Fruit fly (Drosophila melanogaster) whole organism, embryonic: Measurements from ENCODE around the gene CG33784.

Experiments
- ATbp ChIP-seq: fragments of 200-800 bp; sonication (Bioruptor generic); optimal IDR thresholded peaks from 2 replicates; lab custom pipeline; 2017; ENCODE audit warnings: missing biosample characterization, mild to moderate bottlenecking, missing genetic modification characterization, missing genetic modification reagents
- Atf6 ChIP-seq: fragments of 200-800 bp; sonication (Bioruptor generic); IDR thresholded peaks from 2 replicates; pipeline ENCODE4 v1.3.6; 2022; ENCODE audit warnings: missing biosample characterization, missing genetic modification characterization
- CG10654 ChIP-seq: fragments of 200-800 bp; sonication (Bioruptor generic); optimal IDR thresholded peaks from 2 replicates; lab custom pipeline; 2016; ENCODE audit warnings: missing biosample characterization, missing genetic modification characterization
- CG11696 ChIP-seq: fragments of 200-800 bp; sonication (Bioruptor generic); IDR thresholded peaks from 2 replicates; pipeline ENCODE4 v1.3.6; 2022; ENCODE audit warnings: missing biosample characterization, missing genetic modification characterization
- CG12299 ChIP-seq: fragments of 200-800 bp; sonication (Bioruptor generic); optimal IDR thresholded peaks from 2 replicates; lab custom pipeline; 2018; ENCODE audit warnings: missing biosample characterization, mild to moderate bottlenecking, missing genetic modification characterization
- CG1602 ChIP-seq: fragments of 200-800 bp; sonication (Bioruptor generic); optimal IDR thresholded peaks from 3 replicates; lab custom pipeline; 2016; ENCODE audit warnings: missing biosample characterization, missing genetic modification characterization
- CG1647 ChIP-seq: fragments of 200-800 bp; sonication (Bioruptor generic); optimal IDR thresholded peaks from 3 replicates; lab custom pipeline; 2016; ENCODE audit warnings: missing biosample characterization, missing genetic modification characterization
- CG17912 ChIP-seq: fragments of 200-800 bp; sonication (Bioruptor generic); optimal IDR thresholded peaks from 2 replicates; lab custom pipeline; 2018; ENCODE audit warnings: missing biosample characterization, mild to moderate bottlenecking, missing genetic modification characterization
- CG18599 ChIP-seq: fragments of 200-800 bp; sonication (Bioruptor generic); optimal IDR thresholded peaks from 3 replicates; lab custom pipeline; 2017; ENCODE audit warnings: missing biosample characterization, missing genetic modification characterization, mild to moderate bottlenecking, moderate library complexity, missing genetic modification reagents
- CG2678 ChIP-seq: fragments of 200-800 bp; sonication (Bioruptor generic); optimal IDR thresholded peaks from 3 replicates; lab custom pipeline; 2019; ENCODE audit warnings: missing biosample characterization, mild to moderate bottlenecking, missing genetic modification characterization, moderate library complexity
- CG3281 ChIP-seq: fragments of 200-800 bp; sonication (Bioruptor generic); optimal IDR thresholded peaks from 3 replicates; lab custom pipeline; 2017; ENCODE audit warnings: missing biosample characterization, mild to moderate bottlenecking, missing genetic modification characterization
- CG34376 ChIP-seq: fragments of 200-800 bp; sonication (Bioruptor generic); optimal IDR thresholded peaks from 2 replicates; lab custom pipeline; 2018; ENCODE audit warnings: missing biosample characterization, mild to moderate bottlenecking, missing genetic modification characterization
- CG3838 ChIP-seq: fragments of 200-800 bp; sonication (Bioruptor generic); optimal IDR thresholded peaks from 3 replicates; lab custom pipeline; 2016; ENCODE audit warnings: missing biosample characterization, missing genetic modification characterization
- CG4360 ChIP-seq: fragments of 200-800 bp; sonication (Bioruptor generic); IDR thresholded peaks from 2 replicates; pipeline ENCODE4 v1.3.6; 2022; ENCODE audit warnings: missing biosample characterization, missing genetic modification characterization
- CG6175 ChIP-seq: fragments of 200-800 bp; sonication (Bioruptor generic); IDR thresholded peaks from 3 replicates; pipeline ENCODE4 v1.3.6; 2022; ENCODE audit warnings: missing biosample characterization, missing genetic modification characterization
- CG7839 ChIP-seq: fragments of 200-800 bp; sonication (Bioruptor generic); optimal IDR thresholded peaks from 3 replicates; lab custom pipeline; 2018; ENCODE audit warnings: missing biosample characterization, mild to moderate bottlenecking, missing genetic modification characterization, moderate library complexity
- CG8290 ChIP-seq, 3 experiments: fragments of 200-800 bp; sonication (Bioruptor generic); optimal IDR thresholded peaks; 2 replicates each; lab custom pipeline; 2016 to 2019; ENCODE audit warnings: missing biosample characterization in 3 of 3, missing genetic modification characterization in 3 of 3, mild to moderate bottlenecking in 2 of 3, moderate library complexity in 1 of 3
- CTCF ChIP-seq: fragments of 200-800 bp; sonication (Bioruptor generic); optimal IDR thresholded peaks from 2 replicates; lab custom pipeline; 2017; ENCODE audit warnings: missing biosample characterization, mild to moderate bottlenecking, missing genetic modification characterization, moderate library complexity
- D19B ChIP-seq: fragments of 200-800 bp; sonication (Bioruptor generic); optimal IDR thresholded peaks from 2 replicates; lab custom pipeline; 2017; ENCODE audit warnings: missing biosample characterization, mild to moderate bottlenecking, missing genetic modification characterization
- Dbx ChIP-seq: fragments of 200-800 bp; sonication (Bioruptor generic); IDR thresholded peaks from 3 replicates; pipeline ENCODE4 v1.3.6; 2022; ENCODE audit warnings: missing biosample characterization, missing genetic modification characterization
- Dfd ChIP-seq, 2 experiments: fragments of >200 bp; optimal IDR thresholded peaks; 2 replicates each; lab custom pipeline; 2017; ENCODE audit warnings: missing biosample characterization in 2 of 2, missing genetic modification characterization in 2 of 2
- E2f1 ChIP-seq: fragments of 200-800 bp; sonication (Bioruptor generic); IDR thresholded peaks from 2 replicates; pipeline ENCODE4 v1.3.6; 2022; ENCODE audit warnings: missing biosample characterization, missing genetic modification characterization
- Fer1 ChIP-seq: fragments of 200-800 bp; sonication (Bioruptor generic); optimal IDR thresholded peaks from 2 replicates; lab custom pipeline; 2017; ENCODE audit warnings: missing biosample characterization, mild to moderate bottlenecking, missing genetic modification characterization
- GATAe ChIP-seq: fragments of 200-800 bp; sonication (Bioruptor generic); conservative IDR thresholded peaks from 2 replicates; pipeline ENCODE4 v1.3.6; 2022; ENCODE audit warnings: missing biosample characterization, missing genetic modification characterization
- Lhr ChIP-seq: fragments of 200-800 bp; sonication (Bioruptor generic); optimal IDR thresholded peaks from 3 replicates; lab custom pipeline; 2017; ENCODE audit warnings: mild to moderate bottlenecking, missing biosample characterization, missing genetic modification reagents, missing genetic modification characterization
- NC2β ChIP-seq: fragments of 200-800 bp; sonication (Bioruptor generic); optimal IDR thresholded peaks from 2 replicates; lab custom pipeline; 2016; ENCODE audit warnings: missing biosample characterization, missing genetic modification characterization
- Nf-YB ChIP-seq: fragments of 200-800 bp; sonication (Bioruptor generic); optimal IDR thresholded peaks from 3 replicates; lab custom pipeline; 2019; ENCODE audit warnings: missing biosample characterization, mild to moderate bottlenecking, missing genetic modification characterization, moderate library complexity
- Ravus ChIP-seq: fragments of 200-800 bp; sonication (Bioruptor generic); IDR thresholded peaks from 2 replicates; pipeline ENCODE4 v1.3.6; 2022; ENCODE audit warnings: missing biosample characterization, missing genetic modification characterization
- Rfx ChIP-seq: fragments of 200-800 bp; sonication (Bioruptor generic); IDR thresholded peaks from 2 replicates; pipeline ENCODE4 v1.3.6; 2022; ENCODE audit warnings: missing biosample characterization, missing genetic modification characterization
- Sin3A ChIP-seq: fragments of >200 bp; optimal IDR thresholded peaks from 2 replicates; lab custom pipeline; 2018
- Spps ChIP-seq: fragments of 200-800 bp; sonication (Bioruptor generic); optimal IDR thresholded peaks from 2 replicates; lab custom pipeline; 2018; ENCODE audit warnings: missing biosample characterization, mild to moderate bottlenecking, missing genetic modification characterization
- Ssrp ChIP-seq: fragments of 200-800 bp; sonication (Bioruptor generic); optimal IDR thresholded peaks from 2 replicates; lab custom pipeline; 2018; ENCODE audit warnings: missing biosample characterization, mild to moderate bottlenecking, missing genetic modification characterization, moderate library complexity
- Tbp ChIP-seq: fragments of >200 bp; optimal IDR thresholded peaks from 2 replicates; lab custom pipeline; 2018; ENCODE audit warnings: missing biosample characterization, missing genetic modification characterization
- Vsx1 ChIP-seq: fragments of 200-800 bp; sonication (Bioruptor generic); optimal IDR thresholded peaks from 2 replicates; lab custom pipeline; 2017; ENCODE audit warnings: missing biosample characterization, mild to moderate bottlenecking, missing genetic modification characterization, missing genetic modification reagents
- bcd ChIP-seq: fragments of 200-800 bp; sonication (Bioruptor generic); optimal IDR thresholded peaks from 2 replicates; lab custom pipeline; 2017; ENCODE audit warnings: missing biosample characterization, mild to moderate bottlenecking, missing genetic modification characterization
- cwo ChIP-seq: fragments of 200-800 bp; sonication (Bioruptor generic); optimal IDR thresholded peaks from 3 replicates; lab custom pipeline; 2017; ENCODE audit warnings: missing biosample characterization, missing genetic modification characterization, mild to moderate bottlenecking, moderate library complexity, missing genetic modification reagents
- dmrt11E ChIP-seq: fragments of 200-800 bp; sonication (Bioruptor generic); optimal IDR thresholded peaks from 3 replicates; lab custom pipeline; 2018; ENCODE audit warnings: missing biosample characterization, mild to moderate bottlenecking, missing genetic modification characterization, moderate library complexity
- fu2 ChIP-seq: fragments of 200-800 bp; sonication (Bioruptor generic); optimal IDR thresholded peaks from 2 replicates; lab custom pipeline; 2016; ENCODE audit warnings: missing biosample characterization, missing genetic modification characterization
- grau ChIP-seq: fragments of 200-800 bp; optimal IDR thresholded peaks from 3 replicates; lab custom pipeline; 2019; ENCODE audit warnings: missing biosample characterization, mild to moderate bottlenecking, missing genetic modification characterization, moderate library complexity
- gsb-n ChIP-seq: fragments of 200-800 bp; sonication (Bioruptor generic); optimal IDR thresholded peaks from 3 replicates; lab custom pipeline; 2018; ENCODE audit warnings: missing biosample characterization, mild to moderate bottlenecking, missing genetic modification characterization
- h ChIP-seq: fragments of >200 bp; optimal IDR thresholded peaks from 2 replicates; lab custom pipeline; 2017
- kay ChIP-seq: fragments of 200-800 bp; sonication (Bioruptor generic); optimal IDR thresholded peaks from 2 replicates; lab custom pipeline; 2016; ENCODE audit warnings: missing biosample characterization, missing genetic modification characterization
- ken ChIP-seq: fragments of 200-800 bp; sonication (Bioruptor generic); IDR thresholded peaks from 3 replicates; pipeline ENCODE4 v1.3.6; 2022; ENCODE audit warnings: missing biosample characterization, missing genetic modification characterization
- lbe ChIP-seq: fragments of 200-800 bp; sonication (Bioruptor generic); optimal IDR thresholded peaks from 2 replicates; lab custom pipeline; 2016; ENCODE audit warnings: missing biosample characterization, mild to moderate bottlenecking, missing genetic modification characterization
- nmo ChIP-seq: fragments of 200-800 bp; sonication (Bioruptor generic); optimal IDR thresholded peaks from 2 replicates; lab custom pipeline; 2018; ENCODE audit warnings: missing biosample characterization, mild to moderate bottlenecking, missing genetic modification characterization, moderate library complexity
- pzg ChIP-seq: fragments of 200-800 bp; sonication (Bioruptor generic); optimal IDR thresholded peaks from 3 replicates; lab custom pipeline; 2018; ENCODE audit warnings: missing biosample characterization, mild to moderate bottlenecking, missing genetic modification characterization, moderate library complexity
- repo ChIP-seq: fragments of 200-800 bp; sonication (Bioruptor generic); optimal IDR thresholded peaks from 2 replicates; lab custom pipeline; 2016; ENCODE audit warnings: missing biosample characterization, missing genetic modification characterization
- sd ChIP-seq: fragments of 200-800 bp; sonication (Bioruptor generic); optimal IDR thresholded peaks from 3 replicates; lab custom pipeline; 2018; ENCODE audit warnings: missing biosample characterization, mild to moderate bottlenecking, missing genetic modification characterization, moderate library complexity
- tap ChIP-seq: fragments of 200-800 bp; optimal IDR thresholded peaks from 3 replicates; lab custom pipeline; 2019; ENCODE audit warnings: missing biosample characterization, mild to moderate bottlenecking, missing genetic modification characterization, moderate library complexity
- vfl ChIP-seq: fragments of 200-800 bp; sonication (Bioruptor generic); optimal IDR thresholded peaks from 2 replicates; lab custom pipeline; 2016; ENCODE audit warnings: missing biosample characterization, missing genetic modification characterization
- wdn ChIP-seq: fragments of 200-800 bp; sonication (Bioruptor generic); IDR thresholded peaks from 2 replicates; pipeline ENCODE4 v1.3.6; 2022; ENCODE audit warnings: missing biosample characterization, missing genetic modification characterization

CG33784 gene

DNA sequence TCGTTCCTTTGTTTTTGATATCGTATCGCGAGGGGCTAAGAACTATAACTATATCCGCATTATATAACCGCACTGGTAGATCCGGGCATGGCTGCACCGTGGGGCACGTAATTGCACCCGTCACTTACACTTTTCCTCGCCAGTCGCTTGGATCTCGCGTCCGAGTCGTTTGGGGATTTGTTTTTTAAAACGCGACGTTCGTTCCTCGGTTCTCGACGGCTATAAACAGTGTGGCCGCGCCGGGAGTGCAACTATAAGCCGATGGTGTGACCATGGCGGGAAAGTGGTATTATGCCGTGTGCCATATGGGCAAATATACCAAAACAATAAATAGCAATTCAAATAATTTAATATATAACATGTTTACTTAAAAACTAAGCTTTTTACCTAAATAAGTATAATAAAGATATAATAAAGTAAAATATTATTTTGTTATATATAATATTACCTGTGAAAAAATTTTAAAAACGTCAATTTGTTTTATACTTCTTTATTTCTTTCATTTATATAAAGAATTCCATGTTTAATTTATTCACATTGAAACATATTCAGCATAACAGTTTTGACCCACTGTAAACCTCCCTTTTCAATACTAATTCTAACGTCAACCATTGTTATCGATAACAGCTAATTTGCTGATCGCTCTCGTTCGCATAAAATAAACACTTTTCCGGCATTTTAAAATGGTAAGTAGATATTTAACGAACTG lies 24.9 kb upstream of the CG33784 start, which contains the start of the genes Mical and CG3909 (continued):
- peak; percentile 93 for TF ChIP-seq Dbx (GFP tag; lab: Robert Waterston, UW)
- peak; percentile 41 for TF ChIP-seq Lhr (GFP tag; lab: Kevin White, UChicago)
- TF ChIP-seq fu2 (GFP tag; lab: Kevin White, UChicago), result no peak
- peak; percentile 46 for TF ChIP-seq Ravus (GFP tag; lab: Robert Waterston, UW)
- peak; percentile 81 for TF ChIP-seq CG8290 (GFP tag; optimal IDR thresholded peaks at IDR 0.05; lab: Kevin White, UChicago)
- TF ChIP-seq CG8290 (tag; optimal IDR thresholded peaks at IDR 0.05; lab: Kevin White, UChicago), result peak in 1 of 2 experiments; percentile 68
- peak; percentile 90 for TF ChIP-seq grau (tag; lab: Kevin White, UChicago)
- TF ChIP-seq cwo (GFP tag; lab: Kevin White, UChicago), result peak; percentile 67
- TF ChIP-seq CG34376 (GFP tag; lab: Kevin White, UChicago), result peak; percentile 36
- TF ChIP-seq CG10654 (GFP tag; lab: Kevin White, UChicago), result peak; percentile 75
- peak; percentile 74 for TF ChIP-seq bcd (GFP tag; lab: Kevin White, UChicago)
- TF ChIP-seq CG7839 (tag; lab: Kevin White, UChicago), result peak; percentile 90
- TF ChIP-seq Rfx (GFP tag; lab: Robert Waterston, UW), result peak; percentile 95
- peak; percentile 76 for TF ChIP-seq pzg (GFP tag; lab: Kevin White, UChicago)
- peak; percentile 70 for TF ChIP-seq CG3281 (GFP tag; lab: Kevin White, UChicago)
- TF ChIP-seq CG12299 (tag; lab: Kevin White, UChicago), result peak; percentile 69
- peak; percentile 78 for TF ChIP-seq sd
- peak; percentile 37 for TF ChIP-seq Spps (tag; lab: Kevin White, UChicago)
- peak; percentile 73; the same call in 2 of the 3 replicates for TF ChIP-seq CG6175 (GFP tag; lab: Robert Waterston, UW)
- TF ChIP-seq Ssrp, result peak; percentile 83
- peak; percentile 79 for TF ChIP-seq Fer1 (GFP tag; lab: Kevin White, UChicago)
- TF ChIP-seq E2f1 (GFP tag; lab: Robert Waterston, UW), result peak; percentile 93
- TF ChIP-seq GATAe (GFP tag; lab: Robert Waterston, UW), result no peak
- peak; percentile 85 for TF ChIP-seq dmrt11E (tag; lab: Kevin White, UChicago)
- peak; percentile 96 for TF ChIP-seq Vsx1 (GFP tag; lab: Kevin White, UChicago)
- TF ChIP-seq CTCF (GFP tag; lab: Kevin White, UChicago), result peak; percentile 33
- TF ChIP-seq kay (GFP tag; lab: Kevin White, UChicago), result peak; percentile 75
- TF ChIP-seq CG11696 (GFP tag; lab: Robert Waterston, UW), result peak; percentile 75
- TF ChIP-seq lbe (GFP tag; lab: Kevin White, UChicago), result peak; percentile 14
- TF ChIP-seq Dfd (GFP tag; optimal IDR thresholded peaks at IDR 0.05; lab: Kevin White, UChicago), result no peak
- peak; percentile 53 for TF ChIP-seq ATbp (GFP tag; lab: Kevin White, UChicago)
- TF ChIP-seq Tbp, result no peak
- TF ChIP-seq D19B (GFP tag; lab: Kevin White, UChicago), result peak; percentile 45
- peak; percentile 85 for TF ChIP-seq CG18599
- no peak for TF ChIP-seq CG1647 (GFP tag; lab: Kevin White, UChicago)
- TF ChIP-seq Sin3A (lab: Kevin White, UChicago), result no peak
- no peak for TF ChIP-seq h
- peak; percentile 76 for TF ChIP-seq Atf6 (GFP tag; lab: Robert Waterston, UW)
- TF ChIP-seq repo, result no peak
- TF ChIP-seq CG17912 (GFP tag; lab: Kevin White, UChicago), result no peak
- no peak for TF ChIP-seq CG4360 (GFP tag; lab: Robert Waterston, UW)
- TF ChIP-seq vfl (GFP tag; lab: Kevin White, UChicago), result peak; percentile 28
- peak; percentile 83 for TF ChIP-seq CG1602 (GFP tag; lab: Kevin White, UChicago)
- peak; percentile 92 for TF ChIP-seq gsb-n (tag; lab: Kevin White, UChicago)
- TF ChIP-seq Nf-YB (GFP tag; lab: Kevin White, UChicago), result peak; percentile 70
- TF ChIP-seq nmo, result peak; percentile 91
- TF ChIP-seq CG3838, result peak; percentile 6
- TF ChIP-seq CG2678 (tag; lab: Kevin White, UChicago), result peak; percentile 92
- peak; percentile 83 for TF ChIP-seq wdn
- TF ChIP-seq tap (tag; lab: Kevin White, UChicago), result peak; percentile 85
- TF ChIP-seq ken (GFP tag; lab: Robert Waterston, UW), result peak; percentile 84
- TF ChIP-seq NC2β, result peak; percentile 12
